Worm (Caenorhabditis elegans) whole organism, early embryonic: ENCODE results near the gene fbxa-158.

Source experiments
- F13C5.2 ChIP-seq: sonication (generic microtip); optimal IDR thresholded peaks from 2 replicates; lab custom pipeline; 2017; ENCODE audit warnings: mild to moderate bottlenecking, missing genetic modification characterization, inconsistent platforms, missing compliant biosample characterization
- aly-1 ChIP-seq: sonication (generic microtip); optimal IDR thresholded peaks from 2 replicates; lab custom pipeline; 2016; ENCODE audit warnings: missing genetic modification characterization, missing compliant biosample characterization
- ama-1 ChIP-seq: fragments of 150-350 bp; optimal IDR thresholded peaks from 2 replicates; lab custom pipeline; 2014
- ceh-13 ChIP-seq: fragments of 200-800 bp; sonication (Bioruptor generic); optimal IDR thresholded peaks from 2 replicates; lab custom pipeline; 2018; ENCODE audit warnings: mild to moderate bottlenecking, missing genetic modification characterization, missing compliant biosample characterization
- ceh-36 ChIP-seq: sonication (generic microtip); optimal IDR thresholded peaks from 2 replicates; lab custom pipeline; 2016; ENCODE audit warnings: missing genetic modification characterization, inconsistent platforms, missing compliant biosample characterization
- ets-7 ChIP-seq: sonication (generic microtip); optimal IDR thresholded peaks from 2 replicates; lab custom pipeline; 2016; ENCODE audit warnings: missing genotype, missing genetic modification characterization, missing compliant biosample characterization
- flt-1 ChIP-seq: fragments of 200-800 bp; sonication (Bioruptor generic); IDR thresholded peaks from 2 replicates; pipeline ENCODE4 v1.3.6; 2022; ENCODE audit warnings: missing genetic modification characterization, missing compliant biosample characterization
- hmbx-1 ChIP-seq: sonication (generic microtip); optimal IDR thresholded peaks from 2 replicates; lab custom pipeline; 2016; ENCODE audit warnings: mild to moderate bottlenecking, missing genetic modification characterization, missing compliant biosample characterization
- hmg-4 ChIP-seq: fragments of 200-800 bp; sonication (Bioruptor generic); optimal IDR thresholded peaks from 2 replicates; lab custom pipeline; 2018; ENCODE audit warnings: mild to moderate bottlenecking, missing genetic modification characterization, missing compliant biosample characterization
- hnd-1 ChIP-seq: sonication (generic microtip); optimal IDR thresholded peaks from 2 replicates; lab custom pipeline; 2016; ENCODE audit warnings: missing genetic modification characterization, missing compliant biosample characterization
- pes-1 ChIP-seq: fragments of 200-800 bp; sonication (Bioruptor generic); IDR thresholded peaks from 2 replicates; pipeline ENCODE4 v1.3.6; 2022; ENCODE audit warnings: missing genetic modification reagents, missing genetic modification characterization, missing compliant biosample characterization
- scrt-1 ChIP-seq: fragments of 200-800 bp; sonication (Bioruptor generic); IDR thresholded peaks from 2 replicates; pipeline ENCODE4 v1.3.6; 2022; ENCODE audit warnings: missing genetic modification characterization, missing compliant biosample characterization
- sea-1 ChIP-seq: fragments of 200-800 bp; sonication (Bioruptor generic); conservative IDR thresholded peaks from 2 replicates; pipeline ENCODE4 v1.3.6; 2022; ENCODE audit warnings: missing genetic modification characterization, missing compliant biosample characterization
- tbx-11 ChIP-seq: fragments of 200-800 bp; sonication (Bioruptor generic); IDR thresholded peaks from 2 replicates; pipeline ENCODE4 v1.3.6; 2022; ENCODE audit warnings: missing genetic modification characterization, missing compliant biosample characterization

ce11 chrII:1670260-1670879, 49.3 kb upstream of the fbxa-158 start, which contains the start of gene nhx-6:
- no peak for TF ChIP-seq ama-1
- no peak for TF ChIP-seq F13C5.2
- TF ChIP-seq ceh-13 (GFP tag; lab: Kevin White, UChicago) = no peak
- TF ChIP-seq tbx-11 (GFP tag; lab: Robert Waterston, UW) = no peak
- TF ChIP-seq hnd-1 (tag; lab: Kevin White, UChicago) = no peak
- no peak for TF ChIP-seq ceh-36 (tag; lab: Kevin White, UChicago)
- no peak for TF ChIP-seq pes-1 (GFP tag; lab: Robert Waterston, UW)
- no peak for TF ChIP-seq hmbx-1
- no peak for TF ChIP-seq hmg-4 (GFP tag; lab: Kevin White, UChicago)
- no peak for TF ChIP-seq aly-1
- TF ChIP-seq sea-1 (GFP tag; lab: Robert Waterston, UW) = no peak
- no peak for TF ChIP-seq ets-7
- TF ChIP-seq flt-1 (GFP tag; lab: Robert Waterston, UW) = no peak
- no peak for TF ChIP-seq scrt-1
